Fruit fly (Drosophila melanogaster) whole organism, prepupa: ENCODE measurements around the gene Diedel.

ENCODE experiments used
- Blimp-1 ChIP-seq: fragments of 200-800 bp; sonication (Bioruptor generic); optimal IDR thresholded peaks from 3 replicates; lab custom pipeline; 2017; ENCODE audit warnings: missing biosample characterization, missing genetic modification characterization, mild to moderate bottlenecking, moderate library complexity, missing genetic modification reagents
- CG10669 ChIP-seq: fragments of 200-800 bp; sonication (Bioruptor generic); optimal IDR thresholded peaks from 3 replicates; lab custom pipeline; 2018; ENCODE audit warnings: missing biosample characterization, mild to moderate bottlenecking, missing genetic modification characterization, moderate library complexity
- CG11762 ChIP-seq: fragments of 200-800 bp; sonication (Bioruptor generic); optimal IDR thresholded peaks from 3 replicates; lab custom pipeline; 2016; ENCODE audit warnings: missing biosample characterization, missing genetic modification characterization; ENCODE audit not compliant: insufficient read depth
- CG11902 ChIP-seq: fragments of 200-800 bp; sonication (Bioruptor generic); optimal IDR thresholded peaks from 3 replicates; lab custom pipeline; 2016; ENCODE audit warnings: missing biosample characterization, missing genetic modification characterization
- CG16779 ChIP-seq: fragments of 200-800 bp; sonication (Bioruptor generic); optimal IDR thresholded peaks from 3 replicates; lab custom pipeline; 2017; ENCODE audit warnings: missing biosample characterization, mild to moderate bottlenecking, missing genetic modification characterization
- CG3032 ChIP-seq: fragments of 200-800 bp; optimal IDR thresholded peaks from 2 replicates; lab custom pipeline; 2019; ENCODE audit warnings: missing biosample characterization, mild to moderate bottlenecking, missing genetic modification characterization, moderate library complexity
- CG31627 ChIP-seq: fragments of 200-800 bp; sonication (Bioruptor generic); optimal IDR thresholded peaks from 3 replicates; lab custom pipeline; 2016; ENCODE audit warnings: missing biosample characterization, missing genetic modification characterization
- CG32006 ChIP-seq: fragments of 200-800 bp; sonication (Bioruptor generic); optimal IDR thresholded peaks from 3 replicates; lab custom pipeline; 2017; ENCODE audit warnings: missing biosample characterization, mild to moderate bottlenecking, missing genetic modification characterization
- CG34406 ChIP-seq: fragments of 200-800 bp; sonication (Bioruptor generic); optimal IDR thresholded peaks from 3 replicates; lab custom pipeline; 2016; ENCODE audit warnings: missing biosample characterization, missing genetic modification characterization
- CG6163 ChIP-seq: fragments of 200-800 bp; sonication (Bioruptor generic); IDR thresholded peaks from 3 replicates; pipeline ENCODE4 v1.3.6; 2022; ENCODE audit warnings: missing biosample characterization, missing genetic modification characterization
- CG6276 ChIP-seq: fragments of 200-800 bp; sonication (Bioruptor generic); optimal IDR thresholded peaks from 2 replicates; lab custom pipeline; 2017; ENCODE audit warnings: missing biosample characterization, mild to moderate bottlenecking, missing genetic modification characterization
- CG6808 ChIP-seq: fragments of 200-800 bp; sonication (Bioruptor generic); optimal IDR thresholded peaks from 3 replicates; lab custom pipeline; 2017; ENCODE audit warnings: missing biosample characterization, missing genetic modification characterization, mild to moderate bottlenecking, moderate library complexity, missing genetic modification reagents
- CG7368 ChIP-seq: fragments of 200-800 bp; sonication (Bioruptor generic); optimal IDR thresholded peaks from 3 replicates; lab custom pipeline; 2016; ENCODE audit warnings: missing biosample characterization, missing genetic modification characterization
- CG9139 ChIP-seq: fragments of 200-800 bp; sonication (Bioruptor generic); optimal IDR thresholded peaks from 3 replicates; lab custom pipeline; 2017; ENCODE audit warnings: missing biosample characterization, mild to moderate bottlenecking, missing genetic modification characterization
- Eip75B ChIP-seq: fragments of 200-800 bp; sonication (Bioruptor generic); optimal IDR thresholded peaks from 3 replicates; lab custom pipeline; 2016; ENCODE audit warnings: missing biosample characterization, missing genetic modification characterization
- Eip78C ChIP-seq: fragments of 200-800 bp; sonication (Bioruptor generic); peaks from one replicate; lab custom pipeline; 2016; ENCODE audit warnings: missing biosample characterization, missing genetic modification characterization
- Eip93F ChIP-seq: fragments of 200-800 bp; sonication (Bioruptor generic); optimal IDR thresholded peaks from 2 replicates; lab custom pipeline; 2016; ENCODE audit warnings: missing biosample characterization, mild to moderate bottlenecking, missing genetic modification characterization
- Ets21C ChIP-seq: fragments of 200-800 bp; sonication (Bioruptor generic); optimal IDR thresholded peaks from 3 replicates; lab custom pipeline; 2016; ENCODE audit warnings: missing biosample characterization, missing genetic modification characterization
- Ets96B ChIP-seq: fragments of 200-800 bp; optimal IDR thresholded peaks from 2 replicates; lab custom pipeline; 2019; ENCODE audit warnings: missing biosample characterization, mild to moderate bottlenecking, missing genetic modification characterization, moderate library complexity
- Gug ChIP-seq: fragments of 200-800 bp; sonication (Bioruptor generic); IDR thresholded peaks from 2 replicates; pipeline ENCODE4 v1.3.6; 2022; ENCODE audit warnings: missing biosample characterization, missing genetic modification characterization
- Hr38 ChIP-seq: sonication (Bioruptor generic); optimal IDR thresholded peaks from 2 replicates; lab custom pipeline; 2016; ENCODE audit warnings: missing biosample characterization, missing genetic modification characterization
- Hr39 ChIP-seq: fragments of 200-800 bp; sonication (Bioruptor generic); optimal IDR thresholded peaks from 2 replicates; lab custom pipeline; 2016; ENCODE audit warnings: missing biosample characterization, missing genetic modification characterization
- Hr4 ChIP-seq: fragments of 200-800 bp; sonication (Bioruptor generic); optimal IDR thresholded peaks from 3 replicates; lab custom pipeline; 2016; ENCODE audit warnings: missing biosample characterization, missing genetic modification characterization
- Lpt ChIP-seq: fragments of 200-800 bp; sonication (Bioruptor generic); optimal IDR thresholded peaks from 3 replicates; lab custom pipeline; 2016; ENCODE audit warnings: missing biosample characterization, missing genetic modification characterization
- OdsH ChIP-seq: fragments of 200-800 bp; sonication (Bioruptor generic); optimal IDR thresholded peaks from 3 replicates; lab custom pipeline; 2016; ENCODE audit warnings: missing biosample characterization, missing genetic modification characterization
- Sox14 ChIP-seq: fragments of 200-800 bp; sonication (Bioruptor generic); optimal IDR thresholded peaks from 3 replicates; lab custom pipeline; 2016; ENCODE audit warnings: missing biosample characterization, missing genetic modification characterization
- Sox15 ChIP-seq: fragments of 200-800 bp; sonication (Bioruptor generic); optimal IDR thresholded peaks from 3 replicates; lab custom pipeline; 2016; ENCODE audit warnings: missing biosample characterization, missing genetic modification characterization
- achi ChIP-seq: fragments of 200-800 bp; sonication (Bioruptor generic); optimal IDR thresholded peaks from 3 replicates; lab custom pipeline; 2016; ENCODE audit warnings: missing biosample characterization, missing genetic modification characterization
- acj6 ChIP-seq: fragments of 200-800 bp; sonication (Bioruptor generic); optimal IDR thresholded peaks from 3 replicates; lab custom pipeline; 2016; ENCODE audit warnings: missing biosample characterization, missing genetic modification characterization
- cyc ChIP-seq: fragments of 200-800 bp; sonication (Bioruptor generic); optimal IDR thresholded peaks from 3 replicates; lab custom pipeline; 2016; ENCODE audit warnings: missing biosample characterization, missing genetic modification characterization
- dac ChIP-seq: fragments of 200-800 bp; sonication (Bioruptor generic); optimal IDR thresholded peaks from 2 replicates; lab custom pipeline; 2017; ENCODE audit warnings: missing biosample characterization, mild to moderate bottlenecking, missing genetic modification characterization
- dsx ChIP-seq: fragments of 200-800 bp; optimal IDR thresholded peaks from 3 replicates; lab custom pipeline; 2019; ENCODE audit warnings: missing biosample characterization, mild to moderate bottlenecking, missing genetic modification characterization, moderate library complexity; ENCODE audit not compliant: poor library complexity, severe bottlenecking
- fd59A ChIP-seq: fragments of 200-800 bp; sonication (Bioruptor generic); optimal IDR thresholded peaks from 2 replicates; lab custom pipeline; 2017; ENCODE audit warnings: missing biosample characterization, mild to moderate bottlenecking, missing genetic modification characterization, missing genetic modification reagents
- fkh ChIP-seq: fragments of 200-800 bp; sonication (Bioruptor generic); optimal IDR thresholded peaks from 3 replicates; lab custom pipeline; 2017; ENCODE audit warnings: missing biosample characterization, mild to moderate bottlenecking, missing genetic modification characterization, moderate library complexity
- lz ChIP-seq: fragments of 200-800 bp; sonication (Bioruptor generic); optimal IDR thresholded peaks from 3 replicates; lab custom pipeline; 2016; ENCODE audit warnings: missing biosample characterization, missing genetic modification characterization
- salr ChIP-seq, 2 experiments: fragments of 200-800 bp; sonication (Bioruptor generic); optimal IDR thresholded peaks; 3 replicates each; lab custom pipeline; 2016 to 2018; ENCODE audit warnings: missing biosample characterization in 2 of 2, missing genetic modification characterization in 2 of 2, mild to moderate bottlenecking in 1 of 2
- spab ChIP-seq: fragments of 200-800 bp; sonication (Bioruptor generic); optimal IDR thresholded peaks from 2 replicates; lab custom pipeline; 2017; ENCODE audit warnings: missing biosample characterization, mild to moderate bottlenecking, missing genetic modification characterization, missing genetic modification reagents
- svp ChIP-seq: fragments of 200-800 bp; sonication (Bioruptor generic); peaks from one replicate; lab custom pipeline; 2016; ENCODE audit warnings: missing biosample characterization, missing genetic modification characterization
- vri ChIP-seq: fragments of 200-800 bp; sonication (Bioruptor generic); optimal IDR thresholded peaks from 3 replicates; lab custom pipeline; 2016; ENCODE audit warnings: missing biosample characterization, mild to moderate bottlenecking, missing genetic modification characterization

Gene Diedel

dm6 chr3R:29494482-29494881 is 830 bp downstream of the Diedel start, which contains the start of gene FipoQ:
TSS of gene FipoQ (plus strand) at chr3R:29494782.
- TF ChIP-seq CG10669, result no peak
- TF ChIP-seq Gug (GFP tag; lab: Robert Waterston, UW), result no peak
- no peak for TF ChIP-seq CG7368
- no peak for TF ChIP-seq Hr39 (GFP tag; lab: Kevin White, UChicago)
- no peak for TF ChIP-seq Ets96B
- no peak for TF ChIP-seq CG3032 (tag; lab: Kevin White, UChicago)
- TF ChIP-seq Hr4 (GFP tag; lab: Kevin White, UChicago), result no peak
- no peak for TF ChIP-seq OdsH (GFP tag; lab: Kevin White, UChicago)
- no peak for TF ChIP-seq Eip75B (GFP tag; lab: Kevin White, UChicago)
- no peak for TF ChIP-seq CG6808 (GFP tag; lab: Kevin White, UChicago)
- no peak for TF ChIP-seq CG11902 (GFP tag; lab: Kevin White, UChicago)

- TF ChIP-seq Hr4 (GFP tag; lab: Kevin White, UChicago) (peak; percentile 3), CG6808 (GFP tag; lab: Kevin White, UChicago) (no peak)
Measured at dm6 chr3R:29495815-29496214, 2.2 kb downstream of the Diedel start.

dm6 chr3R:29496315-29496714 is 2.7 kb downstream of the Diedel start:
- TF ChIP-seq CG6163 (GFP tag; lab: Robert Waterston, UW) (0 out of 3 replicates have a peak, but pooled peaks have one; percentile 13), CG31627 (GFP tag; lab: Kevin White, UChicago) (no peak)

- TF ChIP-seq salr (GFP tag; optimal IDR thresholded peaks at IDR 0.05; lab: Kevin White, UChicago), result no peak
Measured at dm6 chr3R:29502978-29503377, 9.3 kb downstream of the Diedel start.

- peak; percentile 43 for TF ChIP-seq Eip78C
- TF ChIP-seq Sox14, result peak; percentile 39
- TF ChIP-seq achi, result no peak
- no peak for TF ChIP-seq acj6 (GFP tag; lab: Kevin White, UChicago)
- no peak for TF ChIP-seq Blimp-1
- TF ChIP-seq Ets96B, result peak; percentile 1
- no peak for TF ChIP-seq cyc
- peak; percentile 36; the same call in 1 of the 3 replicates for TF ChIP-seq CG6163 (GFP tag; lab: Robert Waterston, UW)
- TF ChIP-seq CG6808 (GFP tag; lab: Kevin White, UChicago), result peak; percentile 62
Measured at dm6 chr3R:29503406-29504116, 9.9 kb downstream of the Diedel start, which contains the start of gene Trc8. TSS of gene Trc8 (minus strand) at chr3R:29503797.

- TF ChIP-seq Eip93F (GFP tag; lab: Kevin White, UChicago) (peak; percentile 28), achi (peak; percentile 16), Ets21C (GFP tag; lab: Kevin White, UChicago) (no peak), Sox15 (no peak), OdsH (GFP tag; lab: Kevin White, UChicago) (no peak), spab (GFP tag; lab: Kevin White, UChicago) (peak; percentile 7), CG6163 (GFP tag; lab: Robert Waterston, UW) (peak; percentile 77), CG16779 (tag; lab: Kevin White, UChicago) (no peak), Sox14 (no peak), CG6808 (GFP tag; lab: Kevin White, UChicago) (peak; percentile 53), Hr4 (GFP tag; lab: Kevin White, UChicago) (no peak), svp (no peak), CG11762 (GFP tag; lab: Kevin White, UChicago) (peak; percentile 2), Lpt (GFP tag; lab: Kevin White, UChicago) (no peak), CG34406 (GFP tag; lab: Kevin White, UChicago) (peak; percentile 13), CG9139 (no peak), vri (GFP tag; lab: Kevin White, UChicago) (no peak), CG10669 (no peak), dsx (peak; percentile 12), salr (GFP tag; optimal IDR thresholded peaks at IDR 0.05; lab: Kevin White, UChicago) (peak in 1 of 2 experiments; percentile 6), Eip78C (peak; percentile 80), CG32006 (GFP tag; lab: Kevin White, UChicago) (no peak), lz (GFP tag; lab: Kevin White, UChicago) (peak; percentile 42), cyc (no peak), Hr38 (no peak), dac (GFP tag; lab: Kevin White, UChicago) (no peak), CG6276 (GFP tag; lab: Kevin White, UChicago) (no peak), fkh (GFP tag; lab: Kevin White, UChicago) (no peak), fd59A (peak; percentile 1)
Measured at dm6 chr3R:29506581-29506980, 12.9 kb downstream of the Diedel start.
